Worm (Caenorhabditis elegans) whole organism, L3 larva: ENCODE data around the gene C08E8.3.

Source experiments
- aly-2 ChIP-seq: fragments of 150-350 bp; optimal IDR thresholded peaks from 2 replicates; lab custom pipeline; 2014; ENCODE audit warnings: missing biosample characterization, missing genetic modification characterization
- ceh-28 ChIP-seq: fragments of 150-350 bp; optimal IDR thresholded peaks from 2 replicates; lab custom pipeline; 2014; ENCODE audit warnings: missing biosample characterization, missing genetic modification reagents, missing genetic modification characterization
- ceh-9 ChIP-seq: sonication (generic microtip); optimal IDR thresholded peaks from 2 replicates; lab custom pipeline; 2018; ENCODE audit warnings: missing biosample characterization, missing genetic modification characterization
- fkh-10 ChIP-seq: sonication (generic microtip); optimal IDR thresholded peaks from 2 replicates; lab custom pipeline; 2017; ENCODE audit warnings: missing biosample characterization, missing genetic modification reagents, missing genetic modification characterization
- nhr-23 ChIP-seq: fragments of 150-350 bp; optimal IDR thresholded peaks from 2 replicates; lab custom pipeline; 2014; ENCODE audit warnings: missing biosample characterization, missing genetic modification reagents, missing genetic modification characterization
- nhr-237 ChIP-seq: fragments of 150-350 bp; optimal IDR thresholded peaks from 2 replicates; lab custom pipeline; 2014; ENCODE audit warnings: missing biosample characterization, missing genetic modification characterization
- sea-2 ChIP-seq: fragments of 150-350 bp; sonication (generic microtip); optimal IDR thresholded peaks from 4 replicates; lab custom pipeline; 2014; ENCODE audit warnings: missing biosample characterization, missing genetic modification reagents, missing genetic modification characterization
- unc-62 ChIP-seq: fragments of 150-350 bp; sonication (generic microtip); optimal IDR thresholded peaks from 4 replicates; lab custom pipeline; 2014; ENCODE audit warnings: missing biosample characterization, missing genetic modification reagents, missing genetic modification characterization

- TF ChIP-seq nhr-23 (tag; lab: Kevin White, UChicago) (no peak), ceh-28 (tag; lab: Kevin White, UChicago) (no peak), ceh-9 (no peak), fkh-10 (GFP tag; lab: Kevin White, UChicago) (no peak), sea-2 (GFP tag; lab: Kevin White, UChicago) (no peak), aly-2 (no peak), nhr-237 (tag; lab: Kevin White, UChicago) (no peak), unc-62 (GFP tag; lab: Kevin White, UChicago) (no peak)
Observed at ce11 chrV:18364558-18364957, 14.6 kb downstream of the C08E8.3 start, which contains the start of gene C08E8.9.
